Worm (Caenorhabditis elegans): ENCODE data around the gene sri-66.

DNA sequence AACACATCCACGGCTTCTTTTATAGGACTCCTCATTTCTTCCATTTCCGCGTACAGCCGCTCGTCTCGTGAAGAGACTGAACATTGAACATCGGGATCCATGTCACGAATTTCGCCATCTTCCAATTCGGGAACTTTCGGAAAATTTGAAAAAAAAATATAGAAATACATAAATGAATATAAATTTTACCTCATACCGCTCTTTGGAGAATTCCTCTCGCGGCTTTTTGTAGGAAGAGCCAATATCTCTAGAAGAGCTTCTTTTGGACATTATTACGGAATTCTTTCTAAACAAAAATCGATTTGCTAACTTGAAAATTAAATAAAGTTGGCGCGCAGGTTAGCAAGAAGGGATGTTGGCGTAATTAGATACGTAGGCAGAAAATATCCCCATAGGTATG lies 22.6 kb downstream of the sri-66 start, which contains the start of gene T05E12.9:
- TF ChIP-seq nhr-23 (tag; optimal IDR thresholded peaks at IDR 0.05), result no peak
- TF ChIP-seq elt-1 (tag; optimal IDR thresholded peaks at IDR 0.05), result no peak
- TF ChIP-seq unc-39 (tag; optimal IDR thresholded peaks at IDR 0.05), result no peak
- TF ChIP-seq ama-1 (optimal IDR thresholded peaks at IDR 0.05), result no peak
- no peak for TF ChIP-seq crh-2 (tag; optimal IDR thresholded peaks at IDR 0.05)
- TF ChIP-seq lin-39 (tag; optimal IDR thresholded peaks at IDR 0.05), result no peak
- TF ChIP-seq ZK546.5 (tag; optimal IDR thresholded peaks at IDR 0.05), result no peak
- no peak for TF ChIP-seq skn-1 (tag; optimal IDR thresholded peaks at IDR 0.05)
